Worm (Caenorhabditis elegans) whole organism, mixed stage, embryonic: ENCODE results near the gene srh-33.

Experiments used
- M03D4.4 ChIP-seq: sonication (generic microtip); optimal IDR thresholded peaks from 2 replicates; lab custom pipeline; 2017; ENCODE audit warnings: mild to moderate bottlenecking, missing genetic modification characterization, missing compliant biosample characterization
- bed-3 ChIP-seq: fragments of 200-800 bp; sonication (Bioruptor generic); optimal IDR thresholded peaks from 3 replicates; lab custom pipeline; 2018; ENCODE audit warnings: mild to moderate bottlenecking, missing genetic modification characterization, moderate library complexity, missing compliant biosample characterization
- blmp-1 ChIP-seq: fragments of 150-350 bp; optimal IDR thresholded peaks from 2 replicates; lab custom pipeline; 2014; ENCODE audit warnings: missing biosample characterization, missing genetic modification characterization
- ceh-39 ChIP-seq: fragments of 150-350 bp; optimal IDR thresholded peaks from 2 replicates; lab custom pipeline; 2014; ENCODE audit warnings: missing biosample characterization, missing genetic modification characterization
- ceh-43 ChIP-seq: fragments of 200-800 bp; sonication (Bioruptor generic); optimal IDR thresholded peaks from 2 replicates; lab custom pipeline; 2018; ENCODE audit warnings: mild to moderate bottlenecking, missing genetic modification characterization, moderate library complexity, missing compliant biosample characterization
- ceh-83 ChIP-seq: fragments of 200-800 bp; sonication (Bioruptor generic); optimal IDR thresholded peaks from 2 replicates; lab custom pipeline; 2018; ENCODE audit warnings: mild to moderate bottlenecking, missing genetic modification characterization, missing compliant biosample characterization
- ces-1 ChIP-seq: fragments of 150-350 bp; optimal IDR thresholded peaks from 2 replicates; lab custom pipeline; 2014; ENCODE audit warnings: missing biosample characterization, missing genetic modification reagents, missing genetic modification characterization
- drap-1 ChIP-seq: fragments of 200-800 bp; sonication (Bioruptor generic); optimal IDR thresholded peaks from 3 replicates; lab custom pipeline; 2018; ENCODE audit warnings: mild to moderate bottlenecking, missing genetic modification characterization, missing compliant biosample characterization
- elt-1 ChIP-seq: sonication (generic microtip); optimal IDR thresholded peaks from 2 replicates; lab custom pipeline; 2017; ENCODE audit warnings: missing genetic modification characterization, mild to moderate bottlenecking, missing compliant biosample characterization, antibody characterized with exemption, moderate library complexity, borderline replicate concordance; ENCODE audit not compliant: insufficient read depth
- elt-3 ChIP-seq: fragments of 150-350 bp; optimal IDR thresholded peaks from 2 replicates; lab custom pipeline; 2014; ENCODE audit warnings: missing biosample characterization, missing genetic modification characterization
- flh-1 ChIP-seq: fragments of 200-800 bp; sonication (Bioruptor generic); optimal IDR thresholded peaks from 2 replicates; lab custom pipeline; 2018; ENCODE audit warnings: mild to moderate bottlenecking, missing genetic modification characterization, moderate library complexity, missing compliant biosample characterization
- ham-2 ChIP-seq: fragments of 200-800 bp; sonication (Bioruptor generic); optimal IDR thresholded peaks from 2 replicates; lab custom pipeline; 2018; ENCODE audit warnings: mild to moderate bottlenecking, missing genetic modification characterization, missing compliant biosample characterization
- hlh-1 ChIP-seq: fragments of 150-350 bp; optimal IDR thresholded peaks from 2 replicates; lab custom pipeline; 2014; ENCODE audit warnings: missing biosample characterization, missing genetic modification reagents, missing genetic modification characterization
- lin-32 ChIP-seq: fragments of 200-800 bp; sonication (Bioruptor generic); optimal IDR thresholded peaks from 2 replicates; lab custom pipeline; 2018; ENCODE audit warnings: mild to moderate bottlenecking, missing genetic modification characterization, missing compliant biosample characterization
- lsy-2 ChIP-seq: fragments of 150-350 bp; optimal IDR thresholded peaks from 2 replicates; lab custom pipeline; 2014; ENCODE audit warnings: missing biosample characterization, missing genetic modification characterization
- mep-1 ChIP-seq: fragments of 150-350 bp; optimal IDR thresholded peaks from 2 replicates; lab custom pipeline; 2017; ENCODE audit warnings: missing biosample characterization, missing genetic modification reagents, missing genetic modification characterization, inconsistent platforms
- mls-2 ChIP-seq: sonication (generic microtip); optimal IDR thresholded peaks from 2 replicates; lab custom pipeline; 2016; ENCODE audit warnings: mild to moderate bottlenecking, missing genetic modification characterization, moderate library complexity, missing compliant biosample characterization
- nhr-2 ChIP-seq: fragments of 150-350 bp; optimal IDR thresholded peaks from 2 replicates; lab custom pipeline; 2014; ENCODE audit warnings: missing biosample characterization, missing genetic modification characterization
- nhr-237 ChIP-seq: fragments of 150-350 bp; optimal IDR thresholded peaks from 2 replicates; lab custom pipeline; 2014; ENCODE audit warnings: missing biosample characterization, missing genetic modification characterization
- nhr-28 ChIP-seq: fragments of 150-350 bp; optimal IDR thresholded peaks from 2 replicates; lab custom pipeline; 2014; ENCODE audit warnings: missing biosample characterization, missing genetic modification characterization
- nhr-76 ChIP-seq: sonication (generic microtip); optimal IDR thresholded peaks from 2 replicates; lab custom pipeline; 2017; ENCODE audit warnings: missing biosample characterization, missing genetic modification characterization
- pha-4 ChIP-seq: fragments of 150-350 bp; optimal IDR thresholded peaks from 2 replicates; lab custom pipeline; 2018; ENCODE audit warnings: missing biosample characterization, missing genetic modification reagents, missing genetic modification characterization
- sem-2 ChIP-seq: fragments of 200-800 bp; sonication (Bioruptor generic); optimal IDR thresholded peaks from 2 replicates; lab custom pipeline; 2018; ENCODE audit warnings: mild to moderate bottlenecking, missing genetic modification characterization, missing compliant biosample characterization
- snpc-4 ChIP-seq: fragments of 150-350 bp; optimal IDR thresholded peaks from 2 replicates; lab custom pipeline; 2014; ENCODE audit warnings: missing biosample characterization, missing genetic modification characterization
- sptf-1 ChIP-seq: sonication (generic microtip); optimal IDR thresholded peaks from 2 replicates; lab custom pipeline; 2017; ENCODE audit warnings: mild to moderate bottlenecking, missing genetic modification characterization, moderate library complexity, missing compliant biosample characterization
- tbx-8 ChIP-seq: fragments of 200-800 bp; sonication (Bioruptor generic); optimal IDR thresholded peaks from 2 replicates; lab custom pipeline; 2018; ENCODE audit warnings: mild to moderate bottlenecking, missing genetic modification characterization, moderate library complexity, missing compliant biosample characterization
- unc-120 ChIP-seq: sonication (generic microtip); optimal IDR thresholded peaks from 2 replicates; lab custom pipeline; 2017; ENCODE audit warnings: missing genetic modification characterization, missing compliant biosample characterization; ENCODE audit not compliant: poor library complexity, severe bottlenecking
- unc-39 ChIP-seq: fragments of 150-350 bp; optimal IDR thresholded peaks from 2 replicates; lab custom pipeline; 2014; ENCODE audit warnings: missing biosample characterization, missing genetic modification characterization
- unc-62 ChIP-seq: fragments of 150-350 bp; optimal IDR thresholded peaks from 2 replicates; lab custom pipeline; 2014; ENCODE audit warnings: missing biosample characterization, missing genetic modification reagents, missing genetic modification characterization
- zip-8 ChIP-seq: fragments of 150-350 bp; optimal IDR thresholded peaks from 2 replicates; lab custom pipeline; 2014; ENCODE audit warnings: missing biosample characterization, missing genetic modification characterization
- ztf-11 ChIP-seq: fragments of 150-350 bp; optimal IDR thresholded peaks from 2 replicates; lab custom pipeline; 2014; ENCODE audit warnings: missing biosample characterization, missing genetic modification characterization

srh-33 gene

ce11 chrV:453569-453968, 10.5 kb upstream of the srh-33 start, which contains the start of gene nhr-98:
TSS of gene nhr-98 (plus strand) at chrV:453869.
- no peak for TF ChIP-seq tbx-8 (GFP tag; lab: Kevin White, UChicago)
- TF ChIP-seq nhr-76 (tag; lab: Kevin White, UChicago) = no peak
- no peak for TF ChIP-seq M03D4.4
- TF ChIP-seq elt-1 (tag; lab: Kevin White, UChicago) = no peak
- TF ChIP-seq, all 35 proteins: peak for 0

- TF ChIP-seq sem-2 (GFP tag; lab: Kevin White, UChicago) (no peak), drap-1 (no peak), unc-62 (no peak), elt-1 (tag; lab: Kevin White, UChicago) (no peak), lin-32 (no peak), nhr-28 (tag; lab: Kevin White, UChicago) (no peak), zip-8 (tag; lab: Kevin White, UChicago) (no peak), nhr-2 (tag; lab: Kevin White, UChicago) (no peak), flh-1 (GFP tag; lab: Kevin White, UChicago) (no peak), sptf-1 (tag; lab: Kevin White, UChicago) (no peak), bed-3 (GFP tag; lab: Kevin White, UChicago) (no peak), tbx-8 (GFP tag; lab: Kevin White, UChicago) (no peak), nhr-237 (no peak), ces-1 (GFP tag; lab: Kevin White, UChicago) (no peak), ceh-43 (no peak), mls-2 (no peak), snpc-4 (no peak), ceh-39 (no peak), pha-4 (tag; lab: Kevin White, UChicago) (no peak), blmp-1 (no peak)
- TF ChIP-seq, all 35 proteins: peak for 0
Measured at ce11 chrV:450757-451501, 7.8 kb upstream of the srh-33 start, which contains the start of gene nhr-123. TSS of gene nhr-123 (plus strand) at chrV:451451.

DNA sequence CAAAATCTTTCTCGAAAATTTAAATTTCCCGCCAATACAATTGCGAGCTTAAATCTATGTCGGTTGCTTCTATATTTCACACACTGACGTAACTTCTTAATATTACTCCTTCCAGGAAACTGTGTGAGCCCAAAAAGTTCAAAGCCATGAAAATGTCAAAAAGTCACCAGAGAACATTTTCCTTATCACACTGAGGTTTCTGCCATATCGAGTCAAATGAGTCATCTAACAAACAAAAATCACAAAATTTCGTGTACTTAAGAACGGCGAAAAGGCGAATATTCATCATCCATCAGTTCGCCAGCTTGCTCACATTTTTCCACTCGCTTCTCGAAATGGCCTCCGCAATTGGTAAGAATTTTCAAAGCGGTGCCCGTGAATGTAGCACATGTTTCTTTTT, 6.6 kb upstream of the srh-33 start, which contains the start of gene M02H5.8:
TSS of gene M02H5.8 (plus strand) at position 297 of the 400 bp plus-strand sequence.
- TF ChIP-seq M03D4.4 = no peak
- no peak for TF ChIP-seq hlh-1
- TF ChIP-seq snpc-4 = no peak
- TF ChIP-seq elt-3 (tag; lab: Kevin White, UChicago) = no peak
- no peak for TF ChIP-seq mls-2
- no peak for TF ChIP-seq zip-8 (tag; lab: Kevin White, UChicago)
- TF ChIP-seq nhr-28 (tag; lab: Kevin White, UChicago) = no peak
- no peak for TF ChIP-seq ceh-43
- TF ChIP-seq ham-2 (GFP tag; lab: Kevin White, UChicago) = no peak
- no peak for TF ChIP-seq ceh-83 (GFP tag; lab: Kevin White, UChicago)
- TF ChIP-seq sptf-1 (tag; lab: Kevin White, UChicago) = no peak
- no peak for TF ChIP-seq unc-39 (tag; lab: Kevin White, UChicago)
- no peak for TF ChIP-seq ceh-39

- TF ChIP-seq unc-120 (tag; lab: Kevin White, UChicago) (no peak), elt-3 (tag; lab: Kevin White, UChicago) (no peak), M03D4.4 (no peak), ceh-39 (no peak), bed-3 (GFP tag; lab: Kevin White, UChicago) (no peak), ceh-43 (no peak), snpc-4 (no peak), lin-32 (no peak), tbx-8 (GFP tag; lab: Kevin White, UChicago) (no peak), drap-1 (no peak), nhr-76 (tag; lab: Kevin White, UChicago) (no peak), nhr-237 (no peak), nhr-28 (tag; lab: Kevin White, UChicago) (no peak), mep-1 (no peak), unc-62 (no peak), ham-2 (GFP tag; lab: Kevin White, UChicago) (no peak), unc-39 (tag; lab: Kevin White, UChicago) (no peak), ztf-11 (no peak), lsy-2 (tag; lab: Kevin White, UChicago) (no peak), blmp-1 (no peak)
Measured at ce11 chrV:449130-449529, 6.0 kb upstream of the srh-33 start, which contains the start of gene srh-35. TSS of gene srh-35 (minus strand) at chrV:449230.
